Fruit fly (Drosophila melanogaster): ENCODE results near the gene CG11755.
A peak's percentile ranks its signal among the peaks of the same experiment; 100 is the strongest.

Gene CG11755

dm6 chr3R:8673803-8674234, 2.9 kb upstream of the CG11755 start, which contains the start of gene mRpL19 (continued):
- no peak for TF ChIP-seq NC2α (GFP tag; optimal IDR thresholded peaks at IDR 0.05)

- TF ChIP-seq repo (GFP tag; optimal IDR thresholded peaks at IDR 0.05) (no peak), CG4328 (GFP tag; optimal IDR thresholded peaks at IDR 0.05) (no peak), Meics (GFP tag; optimal IDR thresholded peaks at IDR 0.05) (no peak), CG7556 (GFP tag; optimal IDR thresholded peaks at IDR 0.05) (no peak), CG43689 (GFP tag; IDR thresholded peaks at IDR 0.05) (no peak), nmo (GFP tag; optimal IDR thresholded peaks at IDR 0.05) (no peak), otp (GFP tag; IDR thresholded peaks at IDR 0.05) (no peak), tin (GFP tag; optimal IDR thresholded peaks at IDR 0.05) (no peak), gt (GFP tag; IDR thresholded peaks at IDR 0.05) (no peak), E2f1 (GFP tag; IDR thresholded peaks at IDR 0.05) (no peak), Hmx (GFP tag; optimal IDR thresholded peaks at IDR 0.05) (no peak), CG4404 (GFP tag; IDR thresholded peaks at IDR 0.05) (no peak)
These were observed 3.2 kb downstream of the CG11755 start, which contains the start of gene CG33325 for dm6 chr3R:8679934-8680333. Gene CG33325 (minus strand): TSS chr3R:8680034.

- TF ChIP-seq ato (GFP tag; IDR thresholded peaks at IDR 0.05; ENCODE audit: partially characterized antibody) (no peak), z (GFP tag; IDR thresholded peaks at IDR 0.05) (peak; percentile 96), Stat92E (GFP tag; optimal IDR thresholded peaks at IDR 0.05) (no peak), pum (GFP tag; optimal IDR thresholded peaks at IDR 0.05) (no peak), CG7987 (GFP tag; optimal IDR thresholded peaks at IDR 0.05) (no peak), CG14050 (GFP tag; IDR thresholded peaks at IDR 0.05) (no peak), ham (GFP tag; IDR thresholded peaks at IDR 0.05) (no peak), Doc2 (GFP tag; IDR thresholded peaks at IDR 0.05) (no peak), pros (GFP tag; optimal IDR thresholded peaks at IDR 0.05) (peak; percentile 73), CHES-1-like (GFP tag; optimal IDR thresholded peaks at IDR 0.05) (no peak)
These were observed 3.9 kb downstream of the CG11755 start for dm6 chr3R:8680611-8681010.

DNA sequence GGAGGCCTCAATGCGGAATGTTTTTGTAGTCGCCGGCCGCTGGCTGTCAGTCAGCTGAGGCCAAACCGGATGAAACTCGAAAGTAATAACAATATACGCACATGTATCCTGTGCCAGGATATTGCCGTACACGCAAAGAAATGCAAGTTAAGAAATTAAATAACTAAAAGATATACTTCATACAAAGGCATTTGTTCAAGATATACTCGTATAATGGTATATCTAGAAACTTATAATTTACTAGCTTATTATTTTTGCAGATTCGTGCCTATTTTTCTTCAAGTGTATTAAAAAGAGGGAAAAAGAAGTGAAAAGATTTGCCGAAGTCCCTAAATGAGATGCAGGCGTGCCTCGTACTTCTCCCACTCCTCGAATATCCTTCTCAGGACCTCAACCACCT, 6.6 kb downstream of the CG11755 start:
- TF ChIP-seq CG12391 (tag; optimal IDR thresholded peaks at IDR 0.05) (peak; percentile 10), CG8924 (tag; optimal IDR thresholded peaks at IDR 0.05) (peak; percentile 35), CG10267 (tag; optimal IDR thresholded peaks at IDR 0.05) (peak; percentile 3), corto (GFP tag; optimal IDR thresholded peaks at IDR 0.05) (no peak), CG10959 (GFP tag; IDR thresholded peaks at IDR 0.05) (peak; percentile 42; the same call in 1 of the 2 replicates), CG4404 (GFP tag; IDR thresholded peaks at IDR 0.05) (peak; percentile 65), CG15479 (GFP tag; optimal IDR thresholded peaks at IDR 0.05) (peak; percentile 67), sens (GFP tag) (peak; percentile 74), CG7271 (tag; optimal IDR thresholded peaks at IDR 0.05) (peak; percentile 58), ci (GFP tag; IDR thresholded peaks at IDR 0.05) (0 out of 3 replicates have a peak, but pooled peaks have one; percentile 11), Hsf (GFP tag; optimal IDR thresholded peaks at IDR 0.05) (peak; percentile 10), Dref (GFP tag; IDR thresholded peaks at IDR 0.05) (0 out of 2 replicates have a peak, but pooled peaks have one; percentile 1), twi (tag; optimal IDR thresholded peaks at IDR 0.05) (peak; percentile 12), CG14710 (tag; optimal IDR thresholded peaks at IDR 0.05) (peak; percentile 5), prd (optimal IDR thresholded peaks at IDR 0.05) (no peak), prd (GFP tag; IDR thresholded peaks at IDR 0.05) (peak; percentile 84), CG10979 (tag; optimal IDR thresholded peaks at IDR 0.05) (peak; percentile 47), Ssrp (tag; optimal IDR thresholded peaks at IDR 0.05) (no peak), CG9727 (GFP tag; optimal IDR thresholded peaks at IDR 0.05) (peak; percentile 62), fu2 (GFP tag; optimal IDR thresholded peaks at IDR 0.05) (no peak), zf30C (GFP tag; optimal IDR thresholded peaks at IDR 0.05) (peak; percentile 65), Xrp1 (GFP tag; IDR thresholded peaks at IDR 0.05) (peak; percentile 28; the same call in 1 of the 2 replicates), exex (tag; optimal IDR thresholded peaks at IDR 0.05) (no peak), CG18262 (tag; optimal IDR thresholded peaks at IDR 0.05) (peak; percentile 5), CG17829 (tag; optimal IDR thresholded peaks at IDR 0.05) (peak; percentile 25), fd102C (GFP tag; optimal IDR thresholded peaks at IDR 0.05) (peak; percentile 79)

Data from whole organism, embryonic.